Worm (Caenorhabditis elegans): ENCODE measurements around the gene ethe-1.

The ethe-1 gene

ce11 chrIV:9485972-9486371 lies 22.6 kb downstream of the ethe-1 start, which contains the start of gene sru-2:
TSS of gene sru-2 (plus strand) at chrIV:9486272.
- TF ChIP-seq zim-3 (tag; optimal IDR thresholded peaks at IDR 0.05) = no peak
- TF ChIP-seq him-1 (tag; optimal IDR thresholded peaks at IDR 0.05) = no peak
- TF ChIP-seq egrh-3 (GFP tag; IDR thresholded peaks at IDR 0.05) = no peak
- no peak for TF ChIP-seq attf-6 (GFP tag; IDR thresholded peaks at IDR 0.05)
- TF ChIP-seq lsl-1 (GFP tag; optimal IDR thresholded peaks at IDR 0.05) = no peak
- no peak for TF ChIP-seq madf-10 (tag; optimal IDR thresholded peaks at IDR 0.05)
- TF ChIP-seq unc-130 (GFP tag; optimal IDR thresholded peaks at IDR 0.05) = no peak
- no peak for TF ChIP-seq snpc-1.3 (tag; optimal IDR thresholded peaks at IDR 0.05; ENCODE audit: insufficient read depth)
- TF ChIP-seq F22D6.2 (tag; optimal IDR thresholded peaks at IDR 0.05) = no peak
- TF ChIP-seq Y79H2A.3 (GFP tag; conservative IDR thresholded peaks at IDR 0.05) = no peak
- no peak for TF ChIP-seq hlh-26 (GFP tag; conservative IDR thresholded peaks at IDR 0.05)
- TF ChIP-seq B0261.1 (tag; optimal IDR thresholded peaks at IDR 0.05) = no peak
- TF ChIP-seq xnd-1 (tag; optimal IDR thresholded peaks at IDR 0.05) = no peak
- no peak for TF ChIP-seq F49E8.2 (tag; optimal IDR thresholded peaks at IDR 0.05; ENCODE audit: insufficient read depth)
- TF ChIP-seq athp-1 (tag; optimal IDR thresholded peaks at IDR 0.05) = no peak
- TF ChIP-seq akir-1 (GFP tag; optimal IDR thresholded peaks at IDR 0.05) = no peak
- no peak for TF ChIP-seq dpl-1 (GFP tag; optimal IDR thresholded peaks at IDR 0.05)
- no peak for TF ChIP-seq ets-4 (GFP tag; optimal IDR thresholded peaks at IDR 0.05)

ce11 chrIV:9485040-9485439 lies 23.5 kb downstream of the ethe-1 start, which contains the start of gene gadr-2:
TSS of gene gadr-2 (minus strand) at chrIV:9485140.
- TF ChIP-seq ceh-91 (GFP tag; IDR thresholded peaks at IDR 0.05) (no peak), somi-1 (GFP tag; optimal IDR thresholded peaks at IDR 0.05) (no peak), tbx-9 (tag; optimal IDR thresholded peaks at IDR 0.05; ENCODE audit: borderline replicate concordance) (no peak), attf-6 (GFP tag; IDR thresholded peaks at IDR 0.05) (no peak), egl-18 (GFP tag; IDR thresholded peaks at IDR 0.05) (no peak), tbp1 (GFP tag; optimal IDR thresholded peaks at IDR 0.05) (no peak), F39B2.1 (GFP tag; IDR thresholded peaks at IDR 0.05) (no peak), fkh-3 (tag; optimal IDR thresholded peaks at IDR 0.05) (no peak), F57C9.4 (tag; optimal IDR thresholded peaks at IDR 0.05) (no peak), rec-8 (tag; optimal IDR thresholded peaks at IDR 0.05) (no peak), B0336.3 (GFP tag; IDR thresholded peaks at IDR 0.05) (no peak), egl-44 (GFP tag; IDR thresholded peaks at IDR 0.05) (no peak), F33H1.4 (GFP tag; IDR thresholded peaks at IDR 0.05) (no peak), pha-4 (tag; optimal IDR thresholded peaks at IDR 0.05) (no peak)

DNA sequence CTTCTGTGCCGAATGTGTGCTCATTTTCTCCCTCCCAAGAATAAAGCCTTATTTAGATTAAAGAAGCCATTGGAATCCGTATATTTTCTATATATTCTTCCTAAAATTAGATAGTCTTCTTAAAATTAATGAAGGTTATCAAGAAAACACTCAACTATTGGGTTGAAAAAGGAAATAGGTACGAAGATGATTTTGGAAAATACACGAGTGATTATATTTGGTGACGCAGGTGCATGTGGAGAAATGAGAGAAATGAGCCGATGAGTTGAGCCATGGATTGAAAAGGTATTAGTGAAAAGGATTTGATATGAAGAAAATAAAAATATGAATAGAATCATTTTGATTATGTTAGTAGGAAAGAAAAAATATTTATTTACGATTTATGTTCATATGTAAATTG lies 27.6 kb downstream of the ethe-1 start, which contains the start of gene cng-3:
TSS of gene cng-3 (minus strand) at position 102 of the 400 bp plus-strand sequence.
- TF ChIP-seq B0336.3 (GFP tag; IDR thresholded peaks at IDR 0.05) (no peak), xnd-1 (tag; optimal IDR thresholded peaks at IDR 0.05) (no peak), nhr-90 (tag; optimal IDR thresholded peaks at IDR 0.05) (no peak), F23B12.7 (tag; optimal IDR thresholded peaks at IDR 0.05; ENCODE audit: insufficient read depth) (no peak), D2030.7 (GFP tag; IDR thresholded peaks at IDR 0.05) (no peak), K11D2.4 (GFP tag; IDR thresholded peaks at IDR 0.05) (no peak), lsl-1 (GFP tag; optimal IDR thresholded peaks at IDR 0.05) (no peak), madf-8 (GFP tag; conservative IDR thresholded peaks at IDR 0.05) (no peak), F49E8.2 (tag; optimal IDR thresholded peaks at IDR 0.05; ENCODE audit: insufficient read depth) (no peak), Y95B8A.8 (GFP tag; IDR thresholded peaks at IDR 0.05) (no peak), pha-4 (tag; optimal IDR thresholded peaks at IDR 0.05) (no peak)
